Fruit fly (Drosophila melanogaster) whole organism, embryonic: ENCODE data around the gene CG32260.

Experiments
- CG10654 ChIP-seq: fragments of 200-800 bp; sonication (Bioruptor generic); optimal IDR thresholded peaks from 2 replicates; lab custom pipeline; 2016; ENCODE audit warnings: missing biosample characterization, missing genetic modification characterization
- CG10959 ChIP-seq: fragments of 200-800 bp; sonication (Bioruptor generic); IDR thresholded peaks from 2 replicates; pipeline ENCODE4 v1.3.6; 2022; ENCODE audit warnings: missing biosample characterization, missing genetic modification characterization
- CG11247 ChIP-seq: fragments of 200-800 bp; sonication (Bioruptor generic); IDR thresholded peaks from 2 replicates; pipeline ENCODE4 v1.3.6; 2022; ENCODE audit warnings: missing biosample characterization, missing genetic modification characterization
- CG12071 ChIP-seq: fragments of 200-800 bp; sonication (Bioruptor generic); optimal IDR thresholded peaks from 3 replicates; lab custom pipeline; 2018; ENCODE audit warnings: missing biosample characterization, mild to moderate bottlenecking, missing genetic modification characterization
- CG12104 ChIP-seq: fragments of 200-800 bp; sonication (Bioruptor generic); optimal IDR thresholded peaks from 3 replicates; lab custom pipeline; 2016; ENCODE audit warnings: missing biosample characterization, missing genetic modification characterization
- CG12299 ChIP-seq: fragments of 200-800 bp; sonication (Bioruptor generic); optimal IDR thresholded peaks from 2 replicates; lab custom pipeline; 2018; ENCODE audit warnings: missing biosample characterization, mild to moderate bottlenecking, missing genetic modification characterization
- CG14014 ChIP-seq: fragments of 200-800 bp; sonication (Bioruptor generic); IDR thresholded peaks from 2 replicates; pipeline ENCODE4 v1.3.6; 2022; ENCODE audit warnings: missing biosample characterization, missing genetic modification characterization
- CG14965 ChIP-seq: fragments of 200-800 bp; sonication (Bioruptor generic); optimal IDR thresholded peaks from 2 replicates; lab custom pipeline; 2016; ENCODE audit warnings: missing biosample characterization, missing genetic modification characterization, borderline replicate concordance
- CG16813 ChIP-seq: fragments of 200-800 bp; sonication (Bioruptor generic); IDR thresholded peaks from 3 replicates; pipeline ENCODE4 v1.3.6; 2022; ENCODE audit warnings: missing biosample characterization, missing genetic modification characterization; ENCODE audit not compliant: partially characterized antibody
- CG17328 ChIP-seq: fragments of 200-800 bp; sonication (Bioruptor generic); IDR thresholded peaks from 2 replicates; pipeline ENCODE4 v1.3.6; 2022; ENCODE audit warnings: missing biosample characterization, missing genetic modification characterization
- CG17359 ChIP-seq: fragments of 200-800 bp; sonication (Bioruptor generic); optimal IDR thresholded peaks from 3 replicates; lab custom pipeline; 2018; ENCODE audit warnings: missing biosample characterization, mild to moderate bottlenecking, missing genetic modification characterization, moderate library complexity
- CG18619 ChIP-seq: fragments of 200-800 bp; sonication (Bioruptor generic); optimal IDR thresholded peaks from 3 replicates; lab custom pipeline; 2017; ENCODE audit warnings: missing biosample characterization, mild to moderate bottlenecking, missing genetic modification characterization
- CG2875 ChIP-seq: fragments of 200-800 bp; sonication (Bioruptor generic); optimal IDR thresholded peaks from 2 replicates; lab custom pipeline; 2017; ENCODE audit warnings: missing biosample characterization, mild to moderate bottlenecking, missing genetic modification characterization, missing genetic modification reagents
- CG30431 ChIP-seq: fragments of 200-800 bp; sonication (Bioruptor generic); optimal IDR thresholded peaks from 2 replicates; lab custom pipeline; 2017; ENCODE audit warnings: missing biosample characterization, missing genetic modification characterization
- CG33213 ChIP-seq: fragments of 200-800 bp; sonication (Bioruptor generic); optimal IDR thresholded peaks from 3 replicates; lab custom pipeline; 2016; ENCODE audit warnings: missing biosample characterization, missing genetic modification characterization
- CG34376 ChIP-seq: fragments of 200-800 bp; sonication (Bioruptor generic); optimal IDR thresholded peaks from 2 replicates; lab custom pipeline; 2018; ENCODE audit warnings: missing biosample characterization, mild to moderate bottlenecking, missing genetic modification characterization
- CG43689 ChIP-seq: fragments of 200-800 bp; sonication (Bioruptor generic); IDR thresholded peaks from 2 replicates; pipeline ENCODE4 v1.3.6; 2022; ENCODE audit warnings: missing biosample characterization, missing genetic modification characterization
- CG4617 ChIP-seq: fragments of 200-800 bp; sonication (Bioruptor generic); optimal IDR thresholded peaks from 3 replicates; lab custom pipeline; 2016; ENCODE audit warnings: missing biosample characterization, missing genetic modification characterization, borderline replicate concordance
- CG6791 ChIP-seq: fragments of 200-800 bp; sonication (Bioruptor generic); IDR thresholded peaks from 3 replicates; pipeline ENCODE4 v1.3.6; 2022; ENCODE audit warnings: missing biosample characterization, missing genetic modification characterization; ENCODE audit not compliant: partially characterized antibody
- CG9727 ChIP-seq: fragments of 200-800 bp; sonication (Bioruptor generic); optimal IDR thresholded peaks from 3 replicates; lab custom pipeline; 2017; ENCODE audit warnings: missing biosample characterization, mild to moderate bottlenecking, missing genetic modification characterization
- CG9932 ChIP-seq: fragments of 200-800 bp; sonication (Bioruptor generic); IDR thresholded peaks from 2 replicates; pipeline ENCODE4 v1.3.6; 2022; ENCODE audit warnings: missing biosample characterization, missing genetic modification characterization
- H2.0 ChIP-seq: fragments of 200-800 bp; sonication (Bioruptor generic); IDR thresholded peaks from 2 replicates; pipeline ENCODE4 v1.3.6; 2022; ENCODE audit warnings: missing biosample characterization, missing genetic modification characterization
- HLH4C ChIP-seq: fragments of 200-800 bp; sonication (Bioruptor generic); IDR thresholded peaks from 3 replicates; pipeline ENCODE4 v1.3.6; 2022; ENCODE audit warnings: missing biosample characterization, missing genetic modification characterization; ENCODE audit not compliant: partially characterized antibody
- Hmr ChIP-seq: fragments of 200-800 bp; sonication (Bioruptor generic); optimal IDR thresholded peaks from 3 replicates; lab custom pipeline; 2017; ENCODE audit warnings: mild to moderate bottlenecking, missing biosample characterization, missing genetic modification reagents, missing genetic modification characterization
- Hr78 ChIP-seq, 2 experiments: fragments of 200-800 bp in 1 of 2; fragments of >200 bp in 1 of 2; sonication (Bioruptor generic) in 1 of 2; optimal IDR thresholded peaks; 2 replicates each; lab custom pipeline; 2017 to 2019; ENCODE audit warnings: missing biosample characterization in 2 of 2, missing genetic modification characterization in 2 of 2, mild to moderate bottlenecking in 1 of 2, moderate library complexity in 1 of 2
- Nf-YC ChIP-seq: fragments of 200-800 bp; optimal IDR thresholded peaks from 3 replicates; lab custom pipeline; 2019; ENCODE audit warnings: missing biosample characterization, mild to moderate bottlenecking, missing genetic modification characterization, moderate library complexity
- Pdp1 ChIP-seq, 2 experiments: fragments of 200-800 bp; sonication (Bioruptor generic); optimal IDR thresholded peaks; 3 replicates each; lab custom pipeline; 2016; ENCODE audit warnings: missing biosample characterization in 2 of 2, missing genetic modification characterization in 2 of 2, mild to moderate bottlenecking in 1 of 2, moderate library complexity in 1 of 2
- Sox102F ChIP-seq: fragments of 200-800 bp; sonication (Bioruptor generic); optimal IDR thresholded peaks from 2 replicates; lab custom pipeline; 2018; ENCODE audit warnings: missing biosample characterization, mild to moderate bottlenecking, missing genetic modification characterization, moderate library complexity
- cg ChIP-seq: fragments of 200-800 bp; sonication (Bioruptor generic); optimal IDR thresholded peaks from 3 replicates; lab custom pipeline; 2019; ENCODE audit warnings: missing biosample characterization, mild to moderate bottlenecking, missing genetic modification characterization, moderate library complexity
- chif ChIP-seq, 2 experiments: fragments of 200-800 bp; sonication (Bioruptor generic); optimal IDR thresholded peaks; 3 replicates each; lab custom pipeline; 2016; ENCODE audit warnings: missing biosample characterization in 2 of 2, missing genetic modification characterization in 2 of 2
- dmrt11E ChIP-seq: fragments of 200-800 bp; sonication (Bioruptor generic); optimal IDR thresholded peaks from 3 replicates; lab custom pipeline; 2018; ENCODE audit warnings: missing biosample characterization, mild to moderate bottlenecking, missing genetic modification characterization, moderate library complexity
- en ChIP-seq: fragments of 200-800 bp; sonication (Bioruptor generic); optimal IDR thresholded peaks from 2 replicates; lab custom pipeline; 2016; ENCODE audit warnings: missing biosample characterization, missing genetic modification characterization
- exex ChIP-seq: fragments of 200-800 bp; sonication (Bioruptor generic); optimal IDR thresholded peaks from 4 replicates; lab custom pipeline; 2018; ENCODE audit warnings: missing biosample characterization, mild to moderate bottlenecking, missing genetic modification characterization, moderate library complexity
- fd96Cb ChIP-seq: fragments of 200-800 bp; sonication (Bioruptor generic); optimal IDR thresholded peaks from 2 replicates; lab custom pipeline; 2018; ENCODE audit warnings: missing biosample characterization, mild to moderate bottlenecking, missing genetic modification characterization, moderate library complexity
- gro ChIP-seq: fragments of 200-800 bp; sonication (Bioruptor generic); optimal IDR thresholded peaks from 2 replicates; lab custom pipeline; 2016; ENCODE audit warnings: missing biosample characterization, missing genetic modification characterization
- klu ChIP-seq: fragments of 200-800 bp; sonication (Bioruptor generic); IDR thresholded peaks from 2 replicates; pipeline ENCODE4 v1.3.6; 2022; ENCODE audit warnings: missing biosample characterization, missing genetic modification characterization
- mam ChIP-seq: fragments of 200-800 bp; sonication (Bioruptor generic); optimal IDR thresholded peaks from 3 replicates; lab custom pipeline; 2016; ENCODE audit warnings: missing biosample characterization, missing genetic modification characterization
- mld ChIP-seq: fragments of 200-800 bp; sonication (Bioruptor generic); IDR thresholded peaks from 3 replicates; pipeline ENCODE4 v1.3.6; 2022; ENCODE audit warnings: missing biosample characterization, missing genetic modification characterization; ENCODE audit not compliant: partially characterized antibody
- pan ChIP-seq, 4 experiments: fragments of >200 bp in 3 of 4; fragments of 200-800 bp in 1 of 4; sonication (Bioruptor generic) in 1 of 4; optimal IDR thresholded peaks in 3 of 4; IDR thresholded peaks in 1 of 4; 2 replicates each; pipeline versions ENCODE4 v1.3.6 to Lab custom; 2017 to 2022; ENCODE audit warnings: missing biosample characterization in 2 of 4, missing genetic modification characterization in 2 of 4, mixed read lengths in 1 of 4
- pita ChIP-seq: fragments of 200-800 bp; sonication (Bioruptor generic); optimal IDR thresholded peaks from 2 replicates; lab custom pipeline; 2017; ENCODE audit warnings: missing biosample characterization, mild to moderate bottlenecking, missing genetic modification characterization
- pzg ChIP-seq: fragments of 200-800 bp; sonication (Bioruptor generic); optimal IDR thresholded peaks from 3 replicates; lab custom pipeline; 2018; ENCODE audit warnings: missing biosample characterization, mild to moderate bottlenecking, missing genetic modification characterization, moderate library complexity
- ranshi ChIP-seq: fragments of 200-800 bp; sonication (Bioruptor generic); IDR thresholded peaks from 2 replicates; pipeline ENCODE4 v1.3.6; 2022; ENCODE audit warnings: missing biosample characterization, missing genetic modification characterization
- row ChIP-seq: fragments of 200-800 bp; sonication (Bioruptor generic); IDR thresholded peaks from 3 replicates; pipeline ENCODE4 v1.3.6; 2022; ENCODE audit warnings: missing biosample characterization, missing genetic modification characterization
- salm ChIP-seq: fragments of 200-800 bp; sonication (Bioruptor generic); optimal IDR thresholded peaks from 2 replicates; lab custom pipeline; 2018; ENCODE audit warnings: missing biosample characterization, mild to moderate bottlenecking, missing genetic modification characterization
- sima ChIP-seq: fragments of 200-800 bp; sonication (Bioruptor generic); optimal IDR thresholded peaks from 2 replicates; lab custom pipeline; 2016; ENCODE audit warnings: missing biosample characterization, missing genetic modification characterization
- vnd ChIP-seq: fragments of 200-800 bp; sonication (Bioruptor generic); IDR thresholded peaks from 3 replicates; pipeline ENCODE4 v1.3.6; 2022; ENCODE audit warnings: missing biosample characterization, missing genetic modification characterization; ENCODE audit not compliant: partially characterized antibody

Gene CG32260

dm6 chr3L:4103258-4104247 is 38.6 kb upstream of the CG32260 start, which contains the start of gene Fit1 (continued):
- TF ChIP-seq HLH4C (GFP tag; lab: Robert Waterston, UW) (peak; percentile 55; the same call in 1 of the 3 replicates), CG2875 (no peak), dmrt11E (tag; lab: Kevin White, UChicago) (no peak), exex (tag; lab: Kevin White, UChicago) (peak; percentile 13), Nf-YC (tag; lab: Kevin White, UChicago) (no peak), CG17328 (GFP tag; lab: Robert Waterston, UW) (no peak), sima (GFP tag; lab: Kevin White, UChicago) (no peak), CG16813 (GFP tag; lab: Robert Waterston, UW) (peak; percentile 45), CG4617 (peak; percentile 61), cg (GFP tag; lab: Kevin White, UChicago) (peak; percentile 42), gro (GFP tag; lab: Kevin White, UChicago) (no peak), Hr78 (GFP tag; optimal IDR thresholded peaks at IDR 0.05; lab: Kevin White, UChicago) (no peak), Sox102F (GFP tag; lab: Kevin White, UChicago) (no peak), CG18619 (GFP tag; lab: Kevin White, UChicago) (no peak), CG10959 (GFP tag; lab: Robert Waterston, UW) (no peak), mld (0 out of 3 replicates have a peak, but pooled peaks have one; percentile 7), Hmr (no peak), salm (tag; lab: Kevin White, UChicago) (no peak), CG33213 (GFP tag; lab: Kevin White, UChicago) (no peak), klu (GFP tag; lab: Robert Waterston, UW) (no peak), pan (optimal IDR thresholded peaks at IDR 0.05; lab: Kevin White, UChicago) (no peak), pan (GFP tag; optimal IDR thresholded peaks at IDR 0.05 in 1 of 2, IDR thresholded peaks at IDR 0.05 in 1 of 2) (peak in 1 of 2 experiments; percentile 7), H2.0 (GFP tag; lab: Robert Waterston, UW) (no peak), en (GFP tag; lab: Kevin White, UChicago) (no peak), CG43689 (GFP tag; lab: Robert Waterston, UW) (no peak), CG14014 (GFP tag; lab: Robert Waterston, UW) (no peak), CG10654 (no peak), fd96Cb (no peak), CG12104 (no peak), mam (GFP tag; lab: Kevin White, UChicago) (no peak), pita (GFP tag; lab: Kevin White, UChicago) (no peak), CG17359 (no peak), CG30431 (GFP tag; lab: Kevin White, UChicago) (no peak), pzg (GFP tag; lab: Kevin White, UChicago) (peak; percentile 54), vnd (GFP tag; lab: Robert Waterston, UW) (peak; percentile 35; the same call in 1 of the 3 replicates), chif (GFP tag; optimal IDR thresholded peaks at IDR 0.05; lab: Kevin White, UChicago) (no peak), CG12071 (GFP tag; lab: Kevin White, UChicago) (no peak), ranshi (GFP tag; lab: Robert Waterston, UW) (no peak), CG6791 (GFP tag; lab: Robert Waterston, UW) (peak; percentile 73), CG14965 (GFP tag; lab: Kevin White, UChicago) (no peak), CG11247 (GFP tag; lab: Robert Waterston, UW) (no peak), CG9727 (GFP tag; lab: Kevin White, UChicago) (no peak), CG9932 (GFP tag; lab: Robert Waterston, UW) (no peak), CG12299 (peak; percentile 4), CG34376 (GFP tag; lab: Kevin White, UChicago) (peak; percentile 95), row (peak; percentile 28; the same call in 2 of the 3 replicates), Pdp1 (GFP tag; optimal IDR thresholded peaks at IDR 0.05; lab: Kevin White, UChicago) (peak in 1 of 2 experiments; percentile 95)
